Fruit fly (Drosophila melanogaster) whole organism, embryonic: Measurements from ENCODE around the gene CG32318.
A peak's percentile ranks its signal among the peaks of the same experiment; 100 is the strongest.

Source experiments
- Abd-B ChIP-seq: fragments of 200-800 bp; sonication (Bioruptor generic); optimal IDR thresholded peaks from 2 replicates; lab custom pipeline; 2018; ENCODE audit warnings: missing biosample characterization, mild to moderate bottlenecking, missing genetic modification characterization, moderate library complexity
- Bgb ChIP-seq: fragments of 200-800 bp; sonication (Bioruptor generic); IDR thresholded peaks from 2 replicates; pipeline ENCODE4 v1.3.6; 2022; ENCODE audit warnings: missing biosample characterization, missing genetic modification characterization; ENCODE audit not compliant: partially characterized antibody
- CG10366 ChIP-seq: fragments of 200-800 bp; sonication (Bioruptor generic); IDR thresholded peaks from 2 replicates; pipeline ENCODE4 v1.3.6; 2022; ENCODE audit warnings: missing biosample characterization, missing genetic modification characterization
- CG1233 ChIP-seq: fragments of 200-800 bp; sonication (Bioruptor generic); optimal IDR thresholded peaks from 4 replicates; lab custom pipeline; 2018; ENCODE audit warnings: missing biosample characterization, mild to moderate bottlenecking, missing genetic modification characterization
- CG12659 ChIP-seq: fragments of 200-800 bp; sonication (Bioruptor generic); optimal IDR thresholded peaks from 3 replicates; lab custom pipeline; 2017; ENCODE audit warnings: mild to moderate bottlenecking, missing biosample characterization, missing genetic modification reagents, missing genetic modification characterization
- CG13296 ChIP-seq: fragments of 200-800 bp; sonication (Bioruptor generic); optimal IDR thresholded peaks from 3 replicates; lab custom pipeline; 2018; ENCODE audit warnings: missing biosample characterization, mild to moderate bottlenecking, missing genetic modification characterization
- CG13424 ChIP-seq: fragments of 200-800 bp; sonication (Bioruptor generic); optimal IDR thresholded peaks from 2 replicates; lab custom pipeline; 2019; ENCODE audit warnings: missing biosample characterization, mild to moderate bottlenecking, missing genetic modification characterization, moderate library complexity
- CG15011 ChIP-seq: fragments of 200-800 bp; sonication (Bioruptor generic); optimal IDR thresholded peaks from 3 replicates; lab custom pipeline; 2018; ENCODE audit warnings: missing biosample characterization, mild to moderate bottlenecking, missing genetic modification characterization
- CG15269 ChIP-seq: fragments of 200-800 bp; sonication (Bioruptor generic); optimal IDR thresholded peaks from 2 replicates; lab custom pipeline; 2018; ENCODE audit warnings: missing biosample characterization, mild to moderate bottlenecking, missing genetic modification characterization, moderate library complexity
- CG17829 ChIP-seq: fragments of 200-800 bp; optimal IDR thresholded peaks from 2 replicates; lab custom pipeline; 2019; ENCODE audit warnings: missing biosample characterization, mild to moderate bottlenecking, missing genetic modification characterization, moderate library complexity
- CG18599 ChIP-seq: fragments of 200-800 bp; sonication (Bioruptor generic); optimal IDR thresholded peaks from 3 replicates; lab custom pipeline; 2017; ENCODE audit warnings: missing biosample characterization, missing genetic modification characterization, mild to moderate bottlenecking, moderate library complexity, missing genetic modification reagents
- CG2129 ChIP-seq: fragments of 200-800 bp; sonication (Bioruptor generic); IDR thresholded peaks from 2 replicates; pipeline ENCODE4 v1.3.6; 2022; ENCODE audit warnings: missing biosample characterization, missing genetic modification characterization; ENCODE audit not compliant: partially characterized antibody
- CG2678 ChIP-seq: fragments of 200-800 bp; sonication (Bioruptor generic); optimal IDR thresholded peaks from 3 replicates; lab custom pipeline; 2019; ENCODE audit warnings: missing biosample characterization, mild to moderate bottlenecking, missing genetic modification characterization, moderate library complexity
- CG32532 ChIP-seq: fragments of 200-800 bp; sonication (Bioruptor generic); IDR thresholded peaks from 2 replicates; pipeline ENCODE4 v1.3.6; 2022; ENCODE audit warnings: missing biosample characterization, missing genetic modification characterization
- CG32767 ChIP-seq: fragments of 200-800 bp; sonication (Bioruptor generic); IDR thresholded peaks from 2 replicates; pipeline ENCODE4 v1.3.6; 2022; ENCODE audit warnings: missing biosample characterization, missing genetic modification characterization
- CG4617 ChIP-seq: fragments of 200-800 bp; sonication (Bioruptor generic); optimal IDR thresholded peaks from 3 replicates; lab custom pipeline; 2016; ENCODE audit warnings: missing biosample characterization, missing genetic modification characterization, borderline replicate concordance
- CG7839 ChIP-seq: fragments of 200-800 bp; sonication (Bioruptor generic); optimal IDR thresholded peaks from 3 replicates; lab custom pipeline; 2018; ENCODE audit warnings: missing biosample characterization, mild to moderate bottlenecking, missing genetic modification characterization, moderate library complexity
- CG8924 ChIP-seq: fragments of 200-800 bp; optimal IDR thresholded peaks from 3 replicates; lab custom pipeline; 2019; ENCODE audit warnings: missing biosample characterization, mild to moderate bottlenecking, missing genetic modification characterization, moderate library complexity
- CG9932 ChIP-seq: fragments of 200-800 bp; sonication (Bioruptor generic); IDR thresholded peaks from 2 replicates; pipeline ENCODE4 v1.3.6; 2022; ENCODE audit warnings: missing biosample characterization, missing genetic modification characterization
- CoRest ChIP-seq: fragments of 200-800 bp; sonication (Bioruptor generic); optimal IDR thresholded peaks from 3 replicates; lab custom pipeline; 2018; ENCODE audit warnings: missing biosample characterization, mild to moderate bottlenecking, missing genetic modification characterization, moderate library complexity
- Ets65A ChIP-seq: fragments of 200-800 bp; sonication (Bioruptor generic); peaks from one replicate; lab custom pipeline; 2016; ENCODE audit warnings: missing biosample characterization, missing genetic modification characterization
- Ets97D ChIP-seq: fragments of 200-800 bp; sonication (Bioruptor generic); optimal IDR thresholded peaks from 3 replicates; lab custom pipeline; 2016; ENCODE audit warnings: missing biosample characterization, missing genetic modification characterization
- HLH4C ChIP-seq: fragments of 200-800 bp; sonication (Bioruptor generic); IDR thresholded peaks from 3 replicates; pipeline ENCODE4 v1.3.6; 2022; ENCODE audit warnings: missing biosample characterization, missing genetic modification characterization; ENCODE audit not compliant: partially characterized antibody
- HLH54F ChIP-seq: fragments of 200-800 bp; sonication (Bioruptor generic); optimal IDR thresholded peaks from 3 replicates; lab custom pipeline; 2016; ENCODE audit warnings: missing biosample characterization, missing genetic modification characterization
- Hey ChIP-seq: fragments of 200-800 bp; sonication (Bioruptor generic); optimal IDR thresholded peaks from 3 replicates; lab custom pipeline; 2018; ENCODE audit warnings: missing biosample characterization, mild to moderate bottlenecking, missing genetic modification characterization
- Hmr ChIP-seq: fragments of 200-800 bp; sonication (Bioruptor generic); optimal IDR thresholded peaks from 3 replicates; lab custom pipeline; 2017; ENCODE audit warnings: mild to moderate bottlenecking, missing biosample characterization, missing genetic modification reagents, missing genetic modification characterization
- NK7.1 ChIP-seq: fragments of 200-800 bp; sonication (Bioruptor generic); optimal IDR thresholded peaks from 3 replicates; lab custom pipeline; 2016; ENCODE audit warnings: missing biosample characterization, missing genetic modification characterization
- Nf-YB ChIP-seq: fragments of 200-800 bp; sonication (Bioruptor generic); optimal IDR thresholded peaks from 3 replicates; lab custom pipeline; 2019; ENCODE audit warnings: missing biosample characterization, mild to moderate bottlenecking, missing genetic modification characterization, moderate library complexity
- Pdp1 ChIP-seq, 2 experiments: fragments of 200-800 bp; sonication (Bioruptor generic); optimal IDR thresholded peaks; 3 replicates each; lab custom pipeline; 2016; ENCODE audit warnings: missing biosample characterization in 2 of 2, missing genetic modification characterization in 2 of 2, mild to moderate bottlenecking in 1 of 2, moderate library complexity in 1 of 2
- Sry-δ ChIP-seq: fragments of 200-800 bp; sonication (Bioruptor generic); optimal IDR thresholded peaks from 2 replicates; lab custom pipeline; 2016; ENCODE audit warnings: missing biosample characterization, missing genetic modification characterization
- Xbp1 ChIP-seq: fragments of 200-800 bp; sonication (Bioruptor generic); optimal IDR thresholded peaks from 3 replicates; lab custom pipeline; 2016; ENCODE audit warnings: missing biosample characterization, mild to moderate bottlenecking, missing genetic modification characterization
- ase ChIP-seq: fragments of 200-800 bp; sonication (Bioruptor generic); IDR thresholded peaks from 3 replicates; pipeline ENCODE4 v1.3.6; 2022; ENCODE audit warnings: missing biosample characterization, missing genetic modification characterization
- cato ChIP-seq: fragments of 200-800 bp; sonication (Bioruptor generic); optimal IDR thresholded peaks from 2 replicates; lab custom pipeline; 2016; ENCODE audit warnings: missing biosample characterization, missing genetic modification characterization, borderline replicate concordance
- chif ChIP-seq, 2 experiments: fragments of 200-800 bp; sonication (Bioruptor generic); optimal IDR thresholded peaks; 3 replicates each; lab custom pipeline; 2016; ENCODE audit warnings: missing biosample characterization in 2 of 2, missing genetic modification characterization in 2 of 2
- cwo ChIP-seq: fragments of 200-800 bp; sonication (Bioruptor generic); optimal IDR thresholded peaks from 3 replicates; lab custom pipeline; 2017; ENCODE audit warnings: missing biosample characterization, missing genetic modification characterization, mild to moderate bottlenecking, moderate library complexity, missing genetic modification reagents
- danr ChIP-seq: fragments of 200-800 bp; sonication (Bioruptor generic); IDR thresholded peaks from 2 replicates; pipeline ENCODE4 v1.3.6; 2022; ENCODE audit warnings: missing biosample characterization, missing genetic modification characterization
- dmrt11E ChIP-seq: fragments of 200-800 bp; sonication (Bioruptor generic); optimal IDR thresholded peaks from 3 replicates; lab custom pipeline; 2018; ENCODE audit warnings: missing biosample characterization, mild to moderate bottlenecking, missing genetic modification characterization, moderate library complexity
- fd96Cb ChIP-seq: fragments of 200-800 bp; sonication (Bioruptor generic); optimal IDR thresholded peaks from 2 replicates; lab custom pipeline; 2018; ENCODE audit warnings: missing biosample characterization, mild to moderate bottlenecking, missing genetic modification characterization, moderate library complexity
- gsb ChIP-seq: fragments of 200-800 bp; sonication (Bioruptor generic); IDR thresholded peaks from 2 replicates; pipeline ENCODE4 v1.3.6; 2022; ENCODE audit warnings: missing biosample characterization, missing genetic modification characterization
- ham ChIP-seq: fragments of 200-800 bp; sonication (Bioruptor generic); IDR thresholded peaks from 2 replicates; pipeline ENCODE4 v1.3.6; 2022; ENCODE audit warnings: missing biosample characterization, missing genetic modification characterization
- jigr1 ChIP-seq: fragments of 200-800 bp; sonication (Bioruptor generic); IDR thresholded peaks from 3 replicates; pipeline ENCODE4 v1.3.6; 2022; ENCODE audit warnings: missing biosample characterization, missing genetic modification characterization
- kay ChIP-seq: fragments of 200-800 bp; sonication (Bioruptor generic); optimal IDR thresholded peaks from 2 replicates; lab custom pipeline; 2016; ENCODE audit warnings: missing biosample characterization, missing genetic modification characterization
- ken ChIP-seq: fragments of 200-800 bp; sonication (Bioruptor generic); IDR thresholded peaks from 3 replicates; pipeline ENCODE4 v1.3.6; 2022; ENCODE audit warnings: missing biosample characterization, missing genetic modification characterization
- lmd ChIP-seq: fragments of 200-800 bp; sonication (Bioruptor generic); IDR thresholded peaks from 2 replicates; pipeline ENCODE4 v1.3.6; 2022; ENCODE audit warnings: missing biosample characterization, missing genetic modification characterization
- otp ChIP-seq: fragments of 200-800 bp; sonication (Bioruptor generic); IDR thresholded peaks from 3 replicates; pipeline ENCODE4, ENCODE4 v1.3.6; 2022; ENCODE audit warnings: missing biosample characterization, missing genetic modification characterization
- pnt ChIP-seq: fragments of 200-800 bp; sonication (Bioruptor generic); optimal IDR thresholded peaks from 3 replicates; lab custom pipeline; 2016; ENCODE audit warnings: missing biosample characterization, missing genetic modification characterization
- row ChIP-seq: fragments of 200-800 bp; sonication (Bioruptor generic); IDR thresholded peaks from 3 replicates; pipeline ENCODE4 v1.3.6; 2022; ENCODE audit warnings: missing biosample characterization, missing genetic modification characterization
- sr ChIP-seq: fragments of 200-800 bp; sonication (Bioruptor generic); IDR thresholded peaks from 3 replicates; pipeline ENCODE4 v1.3.6; 2022; ENCODE audit warnings: missing biosample characterization, missing genetic modification characterization
- tgo ChIP-seq: fragments of 200-800 bp; sonication (Bioruptor generic); IDR thresholded peaks from 3 replicates; pipeline ENCODE4 v1.3.6; 2022; ENCODE audit warnings: missing biosample characterization, missing genetic modification characterization
- wek ChIP-seq: fragments of 200-800 bp; sonication (Bioruptor generic); optimal IDR thresholded peaks from 3 replicates; lab custom pipeline; 2018; ENCODE audit warnings: missing biosample characterization, mild to moderate bottlenecking, missing genetic modification characterization, moderate library complexity
- yki ChIP-seq: fragments of >200 bp; optimal IDR thresholded peaks from 3 replicates; lab custom pipeline; 2018

Gene CG32318

dm6 chr3L:1258547-1258946, 11.8 kb upstream of the CG32318 start (continued):
- no peak for TF ChIP-seq Hey (tag; lab: Kevin White, UChicago)
- no peak for TF ChIP-seq Ets97D (GFP tag; lab: Kevin White, UChicago)
- no peak for TF ChIP-seq Nf-YB
- TF ChIP-seq Sry-δ (GFP tag; lab: Kevin White, UChicago): no peak
- peak; percentile 8 for TF ChIP-seq Hmr
- peak; percentile 62 for TF ChIP-seq CG2678 (tag; lab: Kevin White, UChicago)
- TF ChIP-seq CG18599 (GFP tag; lab: Kevin White, UChicago): no peak
- no peak for TF ChIP-seq CG2129 (GFP tag; lab: Robert Waterston, UW)
- TF ChIP-seq Xbp1 (GFP tag; lab: Kevin White, UChicago): no peak
- TF ChIP-seq ken (GFP tag; lab: Robert Waterston, UW): no peak
- no peak for TF ChIP-seq ase (GFP tag; lab: Robert Waterston, UW)
- no peak for TF ChIP-seq Ets65A (GFP tag; lab: Kevin White, UChicago)
- peak; percentile 40 for TF ChIP-seq CG7839 (tag; lab: Kevin White, UChicago)
- no peak for TF ChIP-seq chif (GFP tag; optimal IDR thresholded peaks at IDR 0.05; lab: Kevin White, UChicago)
- TF ChIP-seq HLH4C: no peak
- peak; percentile 22; the same call in 1 of the 2 replicates for TF ChIP-seq CG10366 (GFP tag; lab: Robert Waterston, UW)
- no peak for TF ChIP-seq danr (GFP tag; lab: Robert Waterston, UW)
- TF ChIP-seq cwo (GFP tag; lab: Kevin White, UChicago): peak; percentile 61
- TF ChIP-seq CG32532 (GFP tag; lab: Robert Waterston, UW): peak; percentile 51
- TF ChIP-seq dmrt11E (tag; lab: Kevin White, UChicago): no peak
- TF ChIP-seq CG13424 (tag; lab: Kevin White, UChicago): peak; percentile 27
- no peak for TF ChIP-seq CG4617 (GFP tag; lab: Kevin White, UChicago)
- TF ChIP-seq tgo (GFP tag; lab: Robert Waterston, UW): peak; percentile 17; the same call in 2 of the 3 replicates
- TF ChIP-seq yki (lab: Kevin White, UChicago): no peak
- TF ChIP-seq CoRest (tag; lab: Kevin White, UChicago): peak; percentile 40
- TF ChIP-seq cato (GFP tag; lab: Kevin White, UChicago): no peak
- peak; percentile 69 for TF ChIP-seq CG15269
- TF ChIP-seq CG1233 (GFP tag; lab: Kevin White, UChicago): peak; percentile 3
- TF ChIP-seq CG12659 (GFP tag; lab: Kevin White, UChicago): peak; percentile 17
- TF ChIP-seq ham (GFP tag; lab: Robert Waterston, UW): no peak
- TF ChIP-seq row: peak; percentile 69
- TF ChIP-seq CG15011: no peak
- TF ChIP-seq CG9932 (GFP tag; lab: Robert Waterston, UW): peak; percentile 51
- TF ChIP-seq wek: no peak
- no peak for TF ChIP-seq fd96Cb (tag; lab: Kevin White, UChicago)
- TF ChIP-seq lmd (GFP tag; lab: Robert Waterston, UW): peak; percentile 27; the same call in 1 of the 2 replicates
- TF ChIP-seq CG32767 (GFP tag; lab: Robert Waterston, UW): no peak
- no peak for TF ChIP-seq kay
- no peak for TF ChIP-seq CG17829
- no peak for TF ChIP-seq Bgb (GFP tag; lab: Robert Waterston, UW)
- no peak for TF ChIP-seq HLH54F (GFP tag; lab: Kevin White, UChicago)
- TF ChIP-seq sr (GFP tag; lab: Robert Waterston, UW): no peak
- TF ChIP-seq jigr1 (GFP tag; lab: Robert Waterston, UW): no peak
- peak; percentile 27 for TF ChIP-seq CG8924 (tag; lab: Kevin White, UChicago)
- TF ChIP-seq CG13296: peak; percentile 37
- no peak for TF ChIP-seq otp (GFP tag; lab: Robert Waterston, UW)
- peak; percentile 4 for TF ChIP-seq Abd-B
- TF ChIP-seq Pdp1 (GFP tag; optimal IDR thresholded peaks at IDR 0.05; lab: Kevin White, UChicago): no peak
- no peak for TF ChIP-seq pnt (GFP tag; lab: Kevin White, UChicago)
- no peak for TF ChIP-seq gsb (GFP tag; lab: Robert Waterston, UW)
- no peak for TF ChIP-seq NK7.1
